Worm (Caenorhabditis elegans) whole organism, L2 larva: ENCODE data around the gene maph-9.

Source experiments
- C34F6.9 ChIP-seq: fragments of 150-350 bp; optimal IDR thresholded peaks from 2 replicates; lab custom pipeline; 2014; ENCODE audit warnings: missing biosample characterization, missing genetic modification characterization
- F13H6.1 ChIP-seq: sonication (generic microtip); optimal IDR thresholded peaks from 2 replicates; lab custom pipeline; 2016; ENCODE audit warnings: missing genetic modification characterization, missing compliant biosample characterization
- Y55F3AM.14 ChIP-seq: fragments of 200-800 bp; sonication (Bioruptor generic); optimal IDR thresholded peaks from 2 replicates; lab custom pipeline; 2018; ENCODE audit warnings: mild to moderate bottlenecking, missing genetic modification characterization, missing compliant biosample characterization
- ama-1 ChIP-seq: fragments of 150-350 bp; optimal IDR thresholded peaks from 2 replicates; lab custom pipeline; 2018; ENCODE audit warnings: inconsistent platforms
- blmp-1 ChIP-seq: sonication (generic microtip); optimal IDR thresholded peaks from 2 replicates; lab custom pipeline; 2017; ENCODE audit warnings: missing genetic modification characterization, mild to moderate bottlenecking, missing compliant biosample characterization, antibody characterized with exemption, moderate library complexity; ENCODE audit not compliant: insufficient read depth
- ceh-82 ChIP-seq: fragments of 150-350 bp; optimal IDR thresholded peaks from 2 replicates; lab custom pipeline; 2014; ENCODE audit warnings: missing biosample characterization, missing genetic modification characterization
- crh-2 ChIP-seq: sonication (generic microtip); optimal IDR thresholded peaks from 2 replicates; lab custom pipeline; 2017; ENCODE audit warnings: missing biosample characterization, missing genetic modification characterization
- dmd-4 ChIP-seq: sonication (generic microtip); optimal IDR thresholded peaks from 2 replicates; lab custom pipeline; 2017; ENCODE audit warnings: missing biosample characterization, missing genetic modification characterization
- fos-1 ChIP-seq: fragments of 150-350 bp; optimal IDR thresholded peaks from 2 replicates; lab custom pipeline; 2014; ENCODE audit warnings: missing biosample characterization, missing genetic modification characterization
- gmeb-1 ChIP-seq: fragments of 150-350 bp; optimal IDR thresholded peaks from 2 replicates; lab custom pipeline; 2014; ENCODE audit warnings: missing biosample characterization, missing genetic modification characterization
- lin-11 ChIP-seq: fragments of 150-350 bp; sonication (generic microtip); optimal IDR thresholded peaks from 2 replicates; lab custom pipeline; 2014; ENCODE audit warnings: missing biosample characterization, missing genetic modification characterization, inconsistent platforms, mixed read lengths
- lin-39 ChIP-seq: fragments of 150-350 bp; optimal IDR thresholded peaks from 2 replicates; lab custom pipeline; 2014; ENCODE audit warnings: missing biosample characterization, missing genetic modification reagents, missing genetic modification characterization
- mab-5 ChIP-seq: fragments of 150-350 bp; optimal IDR thresholded peaks from 2 replicates; lab custom pipeline; 2014; ENCODE audit warnings: missing biosample characterization, missing genetic modification characterization
- mbf-1 ChIP-seq: sonication (generic microtip); optimal IDR thresholded peaks from 2 replicates; lab custom pipeline; 2017; ENCODE audit warnings: missing biosample characterization, missing genetic modification characterization
- mdl-1 ChIP-seq, 2 experiments: fragments of 150-350 bp in 1 of 2; sonication (generic microtip) in 1 of 2; optimal IDR thresholded peaks; 2 replicates each; lab custom pipeline; 2017; ENCODE audit warnings: missing biosample characterization in 2 of 2, missing genetic modification characterization in 2 of 2
- nhr-12 ChIP-seq: fragments of 150-350 bp; optimal IDR thresholded peaks from 2 replicates; lab custom pipeline; 2014; ENCODE audit warnings: missing biosample characterization, missing genetic modification characterization
- nhr-129 ChIP-seq: fragments of 150-350 bp; optimal IDR thresholded peaks from 2 replicates; lab custom pipeline; 2014; ENCODE audit warnings: missing biosample characterization, missing genetic modification characterization
- nhr-21 ChIP-seq: fragments of 150-350 bp; optimal IDR thresholded peaks from 2 replicates; lab custom pipeline; 2014; ENCODE audit warnings: missing biosample characterization, missing genetic modification characterization
- nhr-237 ChIP-seq: fragments of 150-350 bp; optimal IDR thresholded peaks from 2 replicates; lab custom pipeline; 2014; ENCODE audit warnings: missing biosample characterization, missing genetic modification characterization
- nhr-25 ChIP-seq: fragments of 150-350 bp; sonication (generic microtip); optimal IDR thresholded peaks from 3 replicates; lab custom pipeline; 2014; ENCODE audit warnings: missing biosample characterization, missing genetic modification characterization
- nhr-77 ChIP-seq: fragments of 150-350 bp; optimal IDR thresholded peaks from 2 replicates; lab custom pipeline; 2014; ENCODE audit warnings: missing biosample characterization, missing genetic modification characterization
- peb-1 ChIP-seq: fragments of 150-350 bp; optimal IDR thresholded peaks from 2 replicates; lab custom pipeline; 2014; ENCODE audit warnings: missing biosample characterization, missing genetic modification characterization
- sem-4 ChIP-seq: fragments of 150-350 bp; optimal IDR thresholded peaks from 2 replicates; lab custom pipeline; 2014; ENCODE audit warnings: missing biosample characterization, missing genetic modification reagents, missing genetic modification characterization
- sma-9 ChIP-seq, 2 experiments: fragments of 150-350 bp in 1 of 2; sonication (generic microtip) in 1 of 2; optimal IDR thresholded peaks; 2 replicates each; lab custom pipeline; 2014 to 2016; ENCODE audit warnings: missing genetic modification characterization in 2 of 2, mild to moderate bottlenecking in 1 of 2, missing biosample characterization in 1 of 2, missing compliant biosample characterization in 1 of 2, missing genetic modification reagents in 1 of 2, moderate library complexity in 1 of 2
- snpc-4 ChIP-seq: fragments of 150-350 bp; optimal IDR thresholded peaks from 2 replicates; lab custom pipeline; 2014; ENCODE audit warnings: missing biosample characterization, missing genetic modification characterization
- unc-39 ChIP-seq: fragments of 150-350 bp; optimal IDR thresholded peaks from 2 replicates; lab custom pipeline; 2014; ENCODE audit warnings: missing biosample characterization, missing genetic modification characterization
- unc-55 ChIP-seq: fragments of 150-350 bp; sonication (generic microtip); optimal IDR thresholded peaks from 3 replicates; lab custom pipeline; 2014; ENCODE audit warnings: missing biosample characterization, missing genetic modification reagents, missing genetic modification characterization
- zag-1 ChIP-seq: fragments of 150-350 bp; optimal IDR thresholded peaks from 2 replicates; lab custom pipeline; 2014; ENCODE audit warnings: missing biosample characterization, missing genetic modification characterization
- ztf-4 ChIP-seq: fragments of 150-350 bp; optimal IDR thresholded peaks from 2 replicates; lab custom pipeline; 2014; ENCODE audit warnings: missing biosample characterization, missing genetic modification characterization

The maph-9 gene

ce11 chrIV:7203696-7204095 is 47.3 kb downstream of the maph-9 start, which contains the start of gene R13A1.3:
R13A1.3 (plus strand) TSS chrIV:7203996.
- TF ChIP-seq sma-9 (GFP tag; optimal IDR thresholded peaks at IDR 0.05; lab: Kevin White, UChicago) (no peak), sma-9 (tag; optimal IDR thresholded peaks at IDR 0.05; lab: Kevin White, UChicago) (no peak), fos-1 (no peak), Y55F3AM.14 (no peak)
- TF ChIP-seq, all 48 proteins: peak for 0

- TF ChIP-seq lin-11 (tag; lab: Kevin White, UChicago) = no peak
- no peak for TF ChIP-seq sma-9 (GFP tag; optimal IDR thresholded peaks at IDR 0.05; lab: Kevin White, UChicago)
- no peak for TF ChIP-seq sma-9 (tag; optimal IDR thresholded peaks at IDR 0.05; lab: Kevin White, UChicago)
- TF ChIP-seq snpc-4 (tag; lab: Kevin White, UChicago) = no peak
- TF ChIP-seq nhr-77 (tag; lab: Kevin White, UChicago) = no peak
- TF ChIP-seq nhr-25 = no peak
- TF ChIP-seq nhr-129 (tag; lab: Kevin White, UChicago) = no peak
- no peak for TF ChIP-seq mbf-1
- no peak for TF ChIP-seq lin-39 (tag; lab: Kevin White, UChicago)
- TF ChIP-seq unc-39 = no peak
- no peak for TF ChIP-seq unc-55 (GFP tag; lab: Kevin White, UChicago)
- no peak for TF ChIP-seq C34F6.9 (tag; lab: Kevin White, UChicago)
- no peak for TF ChIP-seq zag-1 (tag; lab: Kevin White, UChicago)
- no peak for TF ChIP-seq mab-5 (tag; lab: Kevin White, UChicago)
- TF ChIP-seq nhr-12 (tag; lab: Kevin White, UChicago) = no peak
- no peak for TF ChIP-seq peb-1 (tag; lab: Kevin White, UChicago)
- TF ChIP-seq nhr-237 (tag; lab: Kevin White, UChicago) = no peak
- no peak for TF ChIP-seq crh-2 (tag; lab: Kevin White, UChicago)
- no peak for TF ChIP-seq sem-4 (tag; lab: Kevin White, UChicago)
- TF ChIP-seq, all 48 proteins: peak for 0
Measured at ce11 chrIV:7205969-7206368, 49.5 kb downstream of the maph-9 start, which contains the start of gene kcc-1. kcc-1 (plus strand) TSS chrIV:7206269.

- TF ChIP-seq ceh-82 (tag; lab: Kevin White, UChicago) (no peak), blmp-1 (tag; lab: Kevin White, UChicago) (no peak), lin-11 (tag; lab: Kevin White, UChicago) (no peak), sma-9 (GFP tag; optimal IDR thresholded peaks at IDR 0.05; lab: Kevin White, UChicago) (no peak), sma-9 (tag; optimal IDR thresholded peaks at IDR 0.05; lab: Kevin White, UChicago) (no peak), ztf-4 (tag; lab: Kevin White, UChicago) (no peak), ama-1 (lab: Kevin White, UChicago) (no peak), F13H6.1 (tag; lab: Kevin White, UChicago) (no peak), nhr-237 (tag; lab: Kevin White, UChicago) (no peak), mdl-1 (tag; optimal IDR thresholded peaks at IDR 0.05; lab: Kevin White, UChicago) (no peak), fos-1 (no peak), lin-39 (tag; lab: Kevin White, UChicago) (no peak), mbf-1 (no peak), nhr-21 (tag; lab: Kevin White, UChicago) (no peak), dmd-4 (tag; lab: Kevin White, UChicago) (no peak), gmeb-1 (tag; lab: Kevin White, UChicago) (no peak), nhr-25 (no peak)
Measured at ce11 chrIV:7208961-7209360, 52.5 kb downstream of the maph-9 start.
